Worm (Caenorhabditis elegans) whole organism, L1 larva: ENCODE measurements around the gene arc-1.

ENCODE experiments used
- blmp-1 ChIP-seq: fragments of 150-350 bp; optimal IDR thresholded peaks from 2 replicates; lab custom pipeline; 2014; ENCODE audit warnings: missing biosample characterization, missing genetic modification characterization
- ceh-63 ChIP-seq: fragments of 200-800 bp; sonication (Bioruptor generic); optimal IDR thresholded peaks from 2 replicates; lab custom pipeline; 2018; ENCODE audit warnings: mild to moderate bottlenecking, missing genetic modification characterization, missing compliant biosample characterization
- efl-3 ChIP-seq: fragments of 200-800 bp; sonication (Bioruptor generic); optimal IDR thresholded peaks from 2 replicates; lab custom pipeline; 2018; ENCODE audit warnings: mild to moderate bottlenecking, missing genetic modification characterization, missing compliant biosample characterization
- egl-27 ChIP-seq, 2 experiments: fragments of 150-350 bp in 1 of 2; sonication (generic microtip); optimal IDR thresholded peaks; 3 replicates each; lab custom pipeline; 2017 to 2018; ENCODE audit warnings: missing biosample characterization in 2 of 2, missing genetic modification characterization in 2 of 2, missing genetic modification reagents in 2 of 2
- nhr-11 ChIP-seq: fragments of 150-350 bp; optimal IDR thresholded peaks from 2 replicates; lab custom pipeline; 2014; ENCODE audit warnings: missing biosample characterization, missing genetic modification characterization
- sox-4 ChIP-seq: sonication (generic microtip); optimal IDR thresholded peaks from 2 replicates; lab custom pipeline; 2016; ENCODE audit warnings: missing genetic modification characterization, missing compliant biosample characterization

ce11 chrII:9644940-9645634, 29.7 kb upstream of the arc-1 start:
- peak; percentile 56 for TF ChIP-seq blmp-1 (tag; lab: Kevin White, UChicago)
- TF ChIP-seq nhr-11 (tag; lab: Kevin White, UChicago) = no peak
- TF ChIP-seq sox-4 = no peak
- TF ChIP-seq ceh-63 (GFP tag; lab: Kevin White, UChicago) = no peak
- no peak for TF ChIP-seq egl-27 (tag; optimal IDR thresholded peaks at IDR 0.05; lab: Kevin White, UChicago)
- TF ChIP-seq efl-3 (GFP tag; lab: Kevin White, UChicago) = no peak
